Worm (Caenorhabditis elegans) whole organism, young adult: ENCODE measurements around the gene C15F1.2.
"Not testable (repeated sequence)": the region's sequence is repeated elsewhere in the genome, so short reads cannot be mapped to it uniquely, and the experiment has no call there.

Experiments used
- D2030.7 ChIP-seq: fragments of 200-800 bp; sonication (Bioruptor generic); IDR thresholded peaks from 2 replicates; pipeline ENCODE4 v1.3.6; 2022; ENCODE audit warnings: missing genetic modification reagents, missing genetic modification characterization, missing compliant biosample characterization
- F23B12.7 ChIP-seq: sonication (generic microtip); optimal IDR thresholded peaks from 2 replicates; lab custom pipeline; 2017; ENCODE audit warnings: missing genetic modification characterization, mild to moderate bottlenecking, missing compliant biosample characterization, antibody characterized with exemption, moderate library complexity; ENCODE audit not compliant: insufficient read depth
- F57A8.1 ChIP-seq: fragments of 200-800 bp; sonication (Bioruptor generic); optimal IDR thresholded peaks from 2 replicates; lab custom pipeline; 2018; ENCODE audit warnings: mild to moderate bottlenecking, missing genetic modification characterization, moderate library complexity, missing compliant biosample characterization
- K11D2.4 ChIP-seq: fragments of 200-800 bp; sonication (Bioruptor generic); IDR thresholded peaks from 2 replicates; pipeline ENCODE4 v1.3.6; 2022; ENCODE audit warnings: missing genetic modification reagents, missing genetic modification characterization, missing compliant biosample characterization
- Y53G8AR.9 ChIP-seq: fragments of 200-800 bp; sonication (Bioruptor generic); conservative IDR thresholded peaks from 2 replicates; pipeline ENCODE4 v1.3.6; 2022; ENCODE audit warnings: missing genetic modification reagents, missing genetic modification characterization, missing compliant biosample characterization
- Y67H2A.10 ChIP-seq: fragments of 200-800 bp; sonication (Bioruptor generic); conservative IDR thresholded peaks from 2 replicates; pipeline ENCODE4 v1.3.6; 2022; ENCODE audit warnings: missing genetic modification reagents, missing genetic modification characterization, missing compliant biosample characterization
- Y95B8A.8 ChIP-seq: fragments of 200-800 bp; sonication (Bioruptor generic); IDR thresholded peaks from 2 replicates; pipeline ENCODE4 v1.3.6; 2022; ENCODE audit warnings: missing genetic modification reagents, missing genetic modification characterization, missing compliant biosample characterization
- ZK185.1 ChIP-seq: sonication (generic microtip); optimal IDR thresholded peaks from 2 replicates; lab custom pipeline; 2016; ENCODE audit warnings: mild to moderate bottlenecking, missing genetic modification characterization, missing compliant biosample characterization; ENCODE audit not compliant: poor library complexity, severe bottlenecking
- attf-3 ChIP-seq: fragments of 200-800 bp; sonication (Bioruptor generic); conservative IDR thresholded peaks from 2 replicates; pipeline ENCODE4 v1.3.6; 2022; ENCODE audit warnings: missing genetic modification reagents, missing genetic modification characterization, missing compliant biosample characterization
- ceh-79 ChIP-seq: sonication (generic microtip); optimal IDR thresholded peaks from 2 replicates; lab custom pipeline; 2017; ENCODE audit warnings: mild to moderate bottlenecking, missing genetic modification characterization, missing compliant biosample characterization
- dox-1 ChIP-seq: fragments of 200-800 bp; sonication (Bioruptor generic); IDR thresholded peaks from 2 replicates; pipeline ENCODE4 v1.3.6; 2022; ENCODE audit warnings: missing genetic modification reagents, missing genetic modification characterization, missing compliant biosample characterization
- efl-1 ChIP-seq: fragments of 150-350 bp; optimal IDR thresholded peaks from 2 replicates; lab custom pipeline; 2014; ENCODE audit warnings: missing biosample characterization, missing genetic modification reagents, missing genetic modification characterization
- egl-44 ChIP-seq: fragments of 200-800 bp; sonication (Bioruptor generic); IDR thresholded peaks from 2 replicates; pipeline ENCODE4 v1.3.6; 2022; ENCODE audit warnings: missing genetic modification reagents, missing genetic modification characterization, missing compliant biosample characterization
- let-526 ChIP-seq: fragments of 200-800 bp; sonication (Bioruptor generic); IDR thresholded peaks from 2 replicates; pipeline ENCODE4 v1.3.6; 2022; ENCODE audit warnings: missing genetic modification reagents, missing genetic modification characterization, missing compliant biosample characterization
- lin-40 ChIP-seq: sonication (generic microtip); optimal IDR thresholded peaks from 2 replicates; lab custom pipeline; 2016; ENCODE audit warnings: missing genetic modification characterization, mild to moderate bottlenecking, missing compliant biosample characterization, missing genotype, missing genetic modification reagents
- lsl-1 ChIP-seq: fragments of 200-800 bp; sonication (Bioruptor generic); optimal IDR thresholded peaks from 2 replicates; lab custom pipeline; 2018; ENCODE audit warnings: mild to moderate bottlenecking, missing genetic modification characterization, moderate library complexity, missing compliant biosample characterization
- madf-6 ChIP-seq: fragments of 200-800 bp; sonication (Bioruptor generic); IDR thresholded peaks from 2 replicates; pipeline ENCODE4 v1.3.6; 2022; ENCODE audit warnings: missing genetic modification reagents, missing genetic modification characterization, missing compliant biosample characterization
- mel-28 ChIP-seq: sonication (generic microtip); optimal IDR thresholded peaks from 2 replicates; lab custom pipeline; 2016; ENCODE audit warnings: borderline replicate concordance, mild to moderate bottlenecking, missing genetic modification characterization, missing compliant biosample characterization
- mes-4 ChIP-seq: sonication (generic microtip); optimal IDR thresholded peaks from 2 replicates; lab custom pipeline; 2016; ENCODE audit warnings: missing genotype, missing genetic modification characterization, missing compliant biosample characterization
- mxl-1 ChIP-seq: sonication (generic microtip); optimal IDR thresholded peaks from 2 replicates; lab custom pipeline; 2016; ENCODE audit warnings: missing genetic modification characterization, missing compliant biosample characterization
- nhr-90 ChIP-seq: sonication (generic microtip); optimal IDR thresholded peaks from 2 replicates; lab custom pipeline; 2016; ENCODE audit warnings: missing genotype, mild to moderate bottlenecking, missing genetic modification characterization, missing compliant biosample characterization
- rec-8 ChIP-seq, 2 experiments: sonication (generic microtip); optimal IDR thresholded peaks; 2 replicates each; lab custom pipeline; 2016; ENCODE audit warnings: mild to moderate bottlenecking in 2 of 2, missing genetic modification characterization in 2 of 2, missing genetic modification reagents in 2 of 2, missing genotype in 2 of 2, missing biosample characterization in 1 of 2, missing compliant biosample characterization in 1 of 2, moderate library complexity in 1 of 2
- rpc-1 ChIP-seq, 2 experiments: fragments of 150-350 bp in 1 of 2; sonication (generic microtip) in 1 of 2; optimal IDR thresholded peaks; 2 replicates each; lab custom pipeline; 2014 to 2018; ENCODE audit warnings: missing biosample characterization in 1 of 2, missing genetic modification characterization in 1 of 2, missing genetic modification reagents in 1 of 2, missing genotype in 1 of 2
- snpc-1.1 ChIP-seq: sonication (generic microtip); optimal IDR thresholded peaks from 2 replicates; lab custom pipeline; 2017; ENCODE audit warnings: missing genetic modification characterization, mild to moderate bottlenecking, missing compliant biosample characterization, antibody characterized with exemption, moderate library complexity, missing genotype, missing genetic modification reagents; ENCODE audit not compliant: insufficient read depth
- snpc-3.4 ChIP-seq: sonication (generic microtip); optimal IDR thresholded peaks from 2 replicates; lab custom pipeline; 2017; ENCODE audit warnings: missing genetic modification characterization, mild to moderate bottlenecking, missing compliant biosample characterization, antibody characterized with exemption, moderate library complexity, missing genotype, missing genetic modification reagents
- tbp1 ChIP-seq: fragments of 200-800 bp; sonication (Bioruptor generic); optimal IDR thresholded peaks from 2 replicates; lab custom pipeline; 2018; ENCODE audit warnings: mild to moderate bottlenecking, missing genetic modification characterization, missing compliant biosample characterization
- tbx-9 ChIP-seq: sonication (generic microtip); optimal IDR thresholded peaks from 2 replicates; lab custom pipeline; 2016; ENCODE audit warnings: borderline replicate concordance, missing genetic modification characterization, inconsistent platforms, missing compliant biosample characterization
- zim-3 ChIP-seq: sonication (generic microtip); optimal IDR thresholded peaks from 2 replicates; lab custom pipeline; 2017; ENCODE audit warnings: mild to moderate bottlenecking, missing genetic modification characterization, moderate library complexity, missing compliant biosample characterization
- ztf-22 ChIP-seq: fragments of 200-800 bp; sonication (Bioruptor generic); optimal IDR thresholded peaks from 2 replicates; lab custom pipeline; 2018; ENCODE audit warnings: mild to moderate bottlenecking, missing genetic modification characterization, moderate library complexity, missing compliant biosample characterization
- ztf-25 ChIP-seq: fragments of 200-800 bp; sonication (Bioruptor generic); IDR thresholded peaks from 2 replicates; pipeline ENCODE4 v1.3.6; 2022; ENCODE audit warnings: missing genetic modification reagents, missing genetic modification characterization, missing compliant biosample characterization
- ztf-28 ChIP-seq: fragments of 200-800 bp; sonication (Bioruptor generic); IDR thresholded peaks from 2 replicates; pipeline ENCODE4 v1.3.6; 2022; ENCODE audit warnings: missing genetic modification reagents, missing genetic modification characterization, missing compliant biosample characterization
- ztf-3 ChIP-seq: fragments of 200-800 bp; sonication (Bioruptor generic); optimal IDR thresholded peaks from 2 replicates; lab custom pipeline; 2018; ENCODE audit warnings: mild to moderate bottlenecking, missing genetic modification characterization, missing compliant biosample characterization

C15F1.2 gene

DNA sequence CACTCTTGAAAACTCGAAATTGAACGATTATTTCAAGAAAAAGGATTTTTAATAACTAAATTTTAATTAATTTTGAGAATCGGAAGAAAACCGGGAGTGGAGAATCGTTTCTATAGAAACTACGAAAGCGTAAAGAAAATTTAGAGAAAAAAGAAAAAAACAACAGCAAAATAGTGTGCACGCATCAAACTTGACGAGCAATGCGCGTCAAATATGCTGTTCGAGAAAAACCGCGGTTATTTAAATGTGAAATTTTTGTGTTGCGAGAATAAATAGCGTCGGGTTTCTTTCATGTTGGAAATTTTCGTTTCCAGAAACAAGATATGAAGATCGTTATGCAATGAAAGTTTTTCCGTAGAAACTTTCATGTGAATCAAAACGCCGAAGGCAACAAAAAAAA lies 5.7 kb upstream of the C15F1.2 start (continued):
- TF ChIP-seq attf-3 (GFP tag; lab: Robert Waterston, UW) (peak; percentile 55; the same call in 1 of the 2 replicates), tbp1 (no peak), lin-40 (tag; lab: Kevin White, UChicago) (no peak), mes-4 (tag; lab: Kevin White, UChicago) (no peak), mel-28 (tag; lab: Kevin White, UChicago) (no peak), F23B12.7 (tag; lab: Kevin White, UChicago) (no peak), Y53G8AR.9 (no peak), Y67H2A.10 (GFP tag; lab: Robert Waterston, UW) (no peak)

DNA sequence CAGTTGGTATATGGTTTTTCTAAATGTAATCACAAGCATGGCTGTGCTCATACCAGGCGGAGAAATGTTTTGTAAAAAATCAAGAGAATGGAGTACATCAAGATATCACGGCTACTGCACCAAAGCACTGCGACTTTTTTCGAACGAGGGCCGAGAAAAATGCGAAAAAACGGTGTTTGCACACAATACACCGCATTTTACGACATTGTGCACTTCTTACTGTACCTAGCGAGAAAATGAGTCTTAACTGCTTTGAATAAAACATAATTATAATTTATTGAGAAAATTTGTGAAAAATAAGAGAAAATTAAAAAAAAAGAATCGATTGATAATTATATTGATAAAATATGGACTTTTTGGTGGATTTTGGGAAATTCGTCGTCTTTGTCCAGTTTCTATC lies 4.0 kb upstream of the C15F1.2 start:
- TF ChIP-seq let-526 (GFP tag; lab: Robert Waterston, UW) = no peak
- TF ChIP-seq efl-1 = no peak
- TF ChIP-seq ZK185.1 = no peak
- no peak for TF ChIP-seq ceh-79 (tag; lab: Kevin White, UChicago)
- no peak for TF ChIP-seq D2030.7
- TF ChIP-seq ztf-3 = no peak
- no peak for TF ChIP-seq mxl-1 (tag; lab: Kevin White, UChicago)
- TF ChIP-seq rec-8 (tag; optimal IDR thresholded peaks at IDR 0.05; lab: Kevin White, UChicago) = peak in 1 of 2 experiments; percentile 1
- TF ChIP-seq ztf-25 (GFP tag; lab: Robert Waterston, UW) = no peak
- no peak for TF ChIP-seq F23B12.7 (tag; lab: Kevin White, UChicago)
- TF ChIP-seq tbp1 = no peak
- TF ChIP-seq K11D2.4 (GFP tag; lab: Robert Waterston, UW) = no peak
- no peak for TF ChIP-seq tbx-9 (tag; lab: Kevin White, UChicago)
- TF ChIP-seq madf-6 (GFP tag; lab: Robert Waterston, UW) = peak; percentile 45; the same call in 1 of the 2 replicates
- no peak for TF ChIP-seq F57A8.1
- TF ChIP-seq nhr-90 = no peak
- TF ChIP-seq rpc-1 (optimal IDR thresholded peaks at IDR 0.05; lab: Kevin White, UChicago) = no peak
- TF ChIP-seq rpc-1 (tag; optimal IDR thresholded peaks at IDR 0.05; lab: Kevin White, UChicago) = no peak
- TF ChIP-seq snpc-3.4 (tag; lab: Kevin White, UChicago) = peak; percentile 1
- TF ChIP-seq Y67H2A.10 (GFP tag; lab: Robert Waterston, UW) = no peak
- TF ChIP-seq egl-44 (GFP tag; lab: Robert Waterston, UW) = no peak
- TF ChIP-seq lsl-1 = peak; percentile 55
- TF ChIP-seq Y95B8A.8 (GFP tag; lab: Robert Waterston, UW) = no peak
- TF ChIP-seq, all 124 proteins: peak for 4

DNA sequence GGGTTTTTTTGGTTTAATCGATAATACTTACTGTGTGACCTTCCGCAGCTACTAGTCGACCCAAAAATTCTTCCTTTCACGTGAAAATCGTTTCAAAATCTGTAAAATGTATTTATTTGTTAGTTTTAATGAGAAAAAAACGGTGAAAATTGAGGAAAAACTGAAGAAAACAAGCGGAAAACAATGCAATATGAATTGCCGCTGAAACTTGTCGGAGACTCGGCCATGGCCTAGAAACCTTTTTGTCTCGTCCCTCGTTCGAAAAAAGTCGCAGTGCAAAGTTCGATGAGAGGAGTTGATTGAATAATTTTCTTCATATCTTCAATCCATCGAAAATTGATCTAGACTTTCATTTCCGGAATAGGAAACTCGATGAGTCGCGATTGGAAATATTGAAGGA lies 2.0 kb upstream of the C15F1.2 start, which contains the start of gene C15F1.8:
Gene C15F1.8 (minus strand): TSS at position 101 of the 400 bp plus-strand sequence.
- not testable (repeated sequence) for TF ChIP-seq zim-3; mes-4 (tag; lab: Kevin White, UChicago); ceh-79 (tag; lab: Kevin White, UChicago)

DNA sequence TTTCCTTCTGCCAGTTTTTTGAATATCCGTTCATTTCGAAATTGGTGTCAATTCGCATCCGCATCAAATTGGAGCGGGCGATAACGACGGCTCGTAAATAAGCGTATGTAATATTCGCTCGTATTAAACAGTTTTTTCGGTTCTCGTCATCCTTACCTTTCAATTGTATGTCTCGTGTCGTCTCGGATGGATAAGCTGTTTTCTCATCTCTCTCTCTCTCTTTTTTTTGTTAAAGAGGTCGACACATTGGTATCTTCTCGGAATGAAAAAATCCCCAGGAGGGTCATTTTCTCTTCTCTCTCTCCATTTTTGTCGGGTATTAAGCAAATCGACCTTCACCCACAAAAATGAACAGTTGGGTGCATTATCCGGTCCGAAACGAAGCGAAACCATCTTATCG lies 845 bp upstream of the C15F1.2 start:
- no peak for TF ChIP-seq ztf-22 (GFP tag; lab: Kevin White, UChicago)
- no peak for TF ChIP-seq dox-1 (GFP tag; lab: Robert Waterston, UW)
- no peak for TF ChIP-seq snpc-1.1
- TF ChIP-seq ztf-28 (GFP tag; lab: Robert Waterston, UW) = no peak
